Fruit fly (Drosophila melanogaster) whole organism, embryonic: ENCODE results near the gene mnd.
A peak's percentile ranks its signal among the peaks of the same experiment; 100 is the strongest.

Experiments used
- Ada2b ChIP-seq: fragments of 200-800 bp; sonication (Bioruptor generic); IDR thresholded peaks from 2 replicates; pipeline ENCODE4 v1.3.6; 2022; ENCODE audit warnings: missing biosample characterization, missing genetic modification characterization
- Atf-2 ChIP-seq: fragments of 200-800 bp; sonication (Bioruptor generic); optimal IDR thresholded peaks from 2 replicates; lab custom pipeline; 2016; ENCODE audit warnings: missing biosample characterization, missing genetic modification characterization
- B-H2 ChIP-seq: fragments of 200-800 bp; sonication (Bioruptor generic); optimal IDR thresholded peaks from 2 replicates; lab custom pipeline; 2018; ENCODE audit warnings: missing biosample characterization, mild to moderate bottlenecking, missing genetic modification characterization
- CG10274 ChIP-seq: fragments of 200-800 bp; sonication (Bioruptor generic); optimal IDR thresholded peaks from 3 replicates; lab custom pipeline; 2017; ENCODE audit warnings: missing biosample characterization, mild to moderate bottlenecking, missing genetic modification characterization
- CG11560 ChIP-seq: fragments of 200-800 bp; sonication (Bioruptor generic); IDR thresholded peaks from 3 replicates; pipeline ENCODE4 v1.3.6; 2022; ENCODE audit warnings: missing biosample characterization, missing genetic modification characterization
- CG13894 ChIP-seq: fragments of 200-800 bp; sonication (Bioruptor generic); optimal IDR thresholded peaks from 3 replicates; lab custom pipeline; 2018; ENCODE audit warnings: missing biosample characterization, mild to moderate bottlenecking, missing genetic modification characterization, moderate library complexity
- CG17359 ChIP-seq: fragments of 200-800 bp; sonication (Bioruptor generic); optimal IDR thresholded peaks from 3 replicates; lab custom pipeline; 2018; ENCODE audit warnings: missing biosample characterization, mild to moderate bottlenecking, missing genetic modification characterization, moderate library complexity
- CG17361 ChIP-seq: fragments of 200-800 bp; sonication (Bioruptor generic); IDR thresholded peaks from 3 replicates; pipeline ENCODE4 v1.3.6; 2022; ENCODE audit warnings: missing biosample characterization, missing genetic modification characterization
- CG2875 ChIP-seq: fragments of 200-800 bp; sonication (Bioruptor generic); optimal IDR thresholded peaks from 2 replicates; lab custom pipeline; 2017; ENCODE audit warnings: missing biosample characterization, mild to moderate bottlenecking, missing genetic modification characterization, missing genetic modification reagents
- CG30431 ChIP-seq: fragments of 200-800 bp; sonication (Bioruptor generic); optimal IDR thresholded peaks from 2 replicates; lab custom pipeline; 2017; ENCODE audit warnings: missing biosample characterization, missing genetic modification characterization
- CG31441 ChIP-seq: fragments of 200-800 bp; sonication (Bioruptor generic); IDR thresholded peaks from 2 replicates; pipeline ENCODE4 v1.3.6; 2022; ENCODE audit warnings: missing biosample characterization, missing genetic modification characterization
- CG32772 ChIP-seq: fragments of 200-800 bp; sonication (Bioruptor generic); IDR thresholded peaks from 2 replicates; pipeline ENCODE4 v1.3.6; 2022; ENCODE audit warnings: missing biosample characterization, missing genetic modification characterization
- CG4360 ChIP-seq: fragments of 200-800 bp; sonication (Bioruptor generic); IDR thresholded peaks from 2 replicates; pipeline ENCODE4 v1.3.6; 2022; ENCODE audit warnings: missing biosample characterization, missing genetic modification characterization
- CG6813 ChIP-seq: fragments of 200-800 bp; sonication (Bioruptor generic); optimal IDR thresholded peaks from 2 replicates; lab custom pipeline; 2017; ENCODE audit warnings: missing biosample characterization, missing genetic modification characterization, mild to moderate bottlenecking, moderate library complexity, missing genetic modification reagents
- CG7745 ChIP-seq: fragments of 200-800 bp; sonication (Bioruptor generic); optimal IDR thresholded peaks from 2 replicates; lab custom pipeline; 2018; ENCODE audit warnings: missing biosample characterization, mild to moderate bottlenecking, missing genetic modification characterization, moderate library complexity
- CG9727 ChIP-seq: fragments of 200-800 bp; sonication (Bioruptor generic); optimal IDR thresholded peaks from 3 replicates; lab custom pipeline; 2017; ENCODE audit warnings: missing biosample characterization, mild to moderate bottlenecking, missing genetic modification characterization
- CG9817 ChIP-seq: fragments of 200-800 bp; sonication (Bioruptor generic); optimal IDR thresholded peaks from 2 replicates; lab custom pipeline; 2018; ENCODE audit warnings: missing biosample characterization, mild to moderate bottlenecking, missing genetic modification characterization, moderate library complexity
- Ets65A ChIP-seq: fragments of 200-800 bp; sonication (Bioruptor generic); peaks from one replicate; lab custom pipeline; 2016; ENCODE audit warnings: missing biosample characterization, missing genetic modification characterization
- Fer3 ChIP-seq: fragments of 200-800 bp; sonication (Bioruptor generic); optimal IDR thresholded peaks from 2 replicates; lab custom pipeline; 2018; ENCODE audit warnings: missing biosample characterization, mild to moderate bottlenecking, missing genetic modification characterization, moderate library complexity
- HHEX ChIP-seq: fragments of 200-800 bp; sonication (Bioruptor generic); optimal IDR thresholded peaks from 3 replicates; lab custom pipeline; 2017; ENCODE audit warnings: missing biosample characterization, mild to moderate bottlenecking, missing genetic modification characterization, missing genetic modification reagents
- Hr51 ChIP-seq, 2 experiments: fragments of 200-800 bp; sonication (Bioruptor generic); optimal IDR thresholded peaks; 2 replicates in 1 of 2; 3 replicates in 1 of 2; lab custom pipeline; 2016 to 2018; ENCODE audit warnings: missing biosample characterization in 2 of 2, missing genetic modification characterization in 2 of 2, mild to moderate bottlenecking in 1 of 2, moderate library complexity in 1 of 2
- Hr78 ChIP-seq, 2 experiments: fragments of 200-800 bp in 1 of 2; fragments of >200 bp in 1 of 2; sonication (Bioruptor generic) in 1 of 2; optimal IDR thresholded peaks; 2 replicates each; lab custom pipeline; 2017 to 2019; ENCODE audit warnings: missing biosample characterization in 2 of 2, missing genetic modification characterization in 2 of 2, mild to moderate bottlenecking in 1 of 2, moderate library complexity in 1 of 2
- NK7.1 ChIP-seq: fragments of 200-800 bp; sonication (Bioruptor generic); optimal IDR thresholded peaks from 3 replicates; lab custom pipeline; 2016; ENCODE audit warnings: missing biosample characterization, missing genetic modification characterization
- Ravus ChIP-seq: fragments of 200-800 bp; sonication (Bioruptor generic); IDR thresholded peaks from 2 replicates; pipeline ENCODE4 v1.3.6; 2022; ENCODE audit warnings: missing biosample characterization, missing genetic modification characterization
- Sox100B ChIP-seq: fragments of 200-800 bp; sonication (Bioruptor generic); optimal IDR thresholded peaks from 3 replicates; lab custom pipeline; 2018; ENCODE audit warnings: missing biosample characterization, mild to moderate bottlenecking, missing genetic modification characterization
- Sry-β ChIP-seq: fragments of 200-800 bp; sonication (Bioruptor generic); optimal IDR thresholded peaks from 2 replicates; lab custom pipeline; 2018; ENCODE audit warnings: missing biosample characterization, mild to moderate bottlenecking, missing genetic modification characterization, moderate library complexity
- Taf1 ChIP-seq: fragments of 200-800 bp; sonication (Bioruptor generic); IDR thresholded peaks from 2 replicates; pipeline ENCODE4 v1.3.6; 2022; ENCODE audit warnings: missing biosample characterization, missing genetic modification characterization
- Vsx1 ChIP-seq: fragments of 200-800 bp; sonication (Bioruptor generic); optimal IDR thresholded peaks from 2 replicates; lab custom pipeline; 2017; ENCODE audit warnings: missing biosample characterization, mild to moderate bottlenecking, missing genetic modification characterization, missing genetic modification reagents
- aop ChIP-seq: fragments of 200-800 bp; sonication (Bioruptor generic); IDR thresholded peaks from 2 replicates; pipeline ENCODE4 v1.3.6; 2022; ENCODE audit warnings: missing biosample characterization, missing genetic modification characterization
- ato ChIP-seq: fragments of 200-800 bp; sonication (Bioruptor generic); IDR thresholded peaks from 2 replicates; pipeline ENCODE4 v1.3.6; 2022; ENCODE audit warnings: missing biosample characterization, missing genetic modification characterization; ENCODE audit not compliant: partially characterized antibody
- az2 ChIP-seq: fragments of 200-800 bp; sonication (Bioruptor generic); optimal IDR thresholded peaks from 3 replicates; lab custom pipeline; 2016; ENCODE audit warnings: missing biosample characterization, missing genetic modification characterization
- bab2 ChIP-seq: fragments of 200-800 bp; sonication (Bioruptor generic); optimal IDR thresholded peaks from 2 replicates; lab custom pipeline; 2016; ENCODE audit warnings: missing biosample characterization, missing genetic modification characterization
- br ChIP-seq: fragments of >200 bp; optimal IDR thresholded peaks from 2 replicates; lab custom pipeline; 2017
- cg ChIP-seq: fragments of 200-800 bp; sonication (Bioruptor generic); optimal IDR thresholded peaks from 3 replicates; lab custom pipeline; 2019; ENCODE audit warnings: missing biosample characterization, mild to moderate bottlenecking, missing genetic modification characterization, moderate library complexity
- chif ChIP-seq, 2 experiments: fragments of 200-800 bp; sonication (Bioruptor generic); optimal IDR thresholded peaks; 3 replicates each; lab custom pipeline; 2016; ENCODE audit warnings: missing biosample characterization in 2 of 2, missing genetic modification characterization in 2 of 2
- cwo ChIP-seq: fragments of 200-800 bp; sonication (Bioruptor generic); optimal IDR thresholded peaks from 3 replicates; lab custom pipeline; 2017; ENCODE audit warnings: missing biosample characterization, missing genetic modification characterization, mild to moderate bottlenecking, moderate library complexity, missing genetic modification reagents
- en ChIP-seq: fragments of 200-800 bp; sonication (Bioruptor generic); optimal IDR thresholded peaks from 2 replicates; lab custom pipeline; 2016; ENCODE audit warnings: missing biosample characterization, missing genetic modification characterization
- fd64A ChIP-seq: fragments of 200-800 bp; sonication (Bioruptor generic); optimal IDR thresholded peaks from 3 replicates; lab custom pipeline; 2018; ENCODE audit warnings: missing biosample characterization, mild to moderate bottlenecking, missing genetic modification characterization
- gsb ChIP-seq: fragments of 200-800 bp; sonication (Bioruptor generic); IDR thresholded peaks from 2 replicates; pipeline ENCODE4 v1.3.6; 2022; ENCODE audit warnings: missing biosample characterization, missing genetic modification characterization
- hbn ChIP-seq: fragments of 200-800 bp; sonication (Bioruptor generic); IDR thresholded peaks from 2 replicates; pipeline ENCODE4 v1.3.6; 2022; ENCODE audit warnings: missing biosample characterization, missing genetic modification characterization; ENCODE audit not compliant: partially characterized antibody
- lmd ChIP-seq: fragments of 200-800 bp; sonication (Bioruptor generic); IDR thresholded peaks from 2 replicates; pipeline ENCODE4 v1.3.6; 2022; ENCODE audit warnings: missing biosample characterization, missing genetic modification characterization
- lov ChIP-seq, 2 experiments: fragments of 200-800 bp in 1 of 2; fragments of >200 bp in 1 of 2; sonication (Bioruptor generic) in 1 of 2; IDR thresholded peaks in 1 of 2; optimal IDR thresholded peaks in 1 of 2; 2 replicates in 1 of 2; 3 replicates in 1 of 2; pipeline versions ENCODE4 v1.3.6 to Lab custom; 2017 to 2022; ENCODE audit warnings: missing biosample characterization in 1 of 2, missing genetic modification characterization in 1 of 2
- repo ChIP-seq: fragments of 200-800 bp; sonication (Bioruptor generic); optimal IDR thresholded peaks from 2 replicates; lab custom pipeline; 2016; ENCODE audit warnings: missing biosample characterization, missing genetic modification characterization
- run ChIP-seq: fragments of 200-800 bp; sonication (Bioruptor generic); optimal IDR thresholded peaks from 3 replicates; lab custom pipeline; 2018; ENCODE audit warnings: missing biosample characterization, mild to moderate bottlenecking, missing genetic modification characterization
- sisA ChIP-seq: fragments of 200-800 bp; sonication (Bioruptor generic); IDR thresholded peaks from 2 replicates; pipeline ENCODE4 v1.3.6; 2022; ENCODE audit warnings: missing biosample characterization, missing genetic modification characterization
- tio ChIP-seq: fragments of 200-800 bp; sonication (Bioruptor generic); optimal IDR thresholded peaks from 2 replicates; lab custom pipeline; 2017; ENCODE audit warnings: missing biosample characterization, missing genetic modification characterization, inconsistent platforms
- tup ChIP-seq: fragments of 200-800 bp; sonication (Bioruptor generic); optimal IDR thresholded peaks from 2 replicates; lab custom pipeline; 2016; ENCODE audit warnings: missing biosample characterization, mild to moderate bottlenecking, missing genetic modification characterization, moderate library complexity
- wdn ChIP-seq: fragments of 200-800 bp; sonication (Bioruptor generic); IDR thresholded peaks from 2 replicates; pipeline ENCODE4 v1.3.6; 2022; ENCODE audit warnings: missing biosample characterization, missing genetic modification characterization
- zen2 ChIP-seq: fragments of 200-800 bp; sonication (Bioruptor generic); IDR thresholded peaks from 3 replicates; pipeline ENCODE4 v1.3.6; 2022; ENCODE audit warnings: missing biosample characterization, missing genetic modification characterization; ENCODE audit not compliant: partially characterized antibody

The mnd gene

DNA sequence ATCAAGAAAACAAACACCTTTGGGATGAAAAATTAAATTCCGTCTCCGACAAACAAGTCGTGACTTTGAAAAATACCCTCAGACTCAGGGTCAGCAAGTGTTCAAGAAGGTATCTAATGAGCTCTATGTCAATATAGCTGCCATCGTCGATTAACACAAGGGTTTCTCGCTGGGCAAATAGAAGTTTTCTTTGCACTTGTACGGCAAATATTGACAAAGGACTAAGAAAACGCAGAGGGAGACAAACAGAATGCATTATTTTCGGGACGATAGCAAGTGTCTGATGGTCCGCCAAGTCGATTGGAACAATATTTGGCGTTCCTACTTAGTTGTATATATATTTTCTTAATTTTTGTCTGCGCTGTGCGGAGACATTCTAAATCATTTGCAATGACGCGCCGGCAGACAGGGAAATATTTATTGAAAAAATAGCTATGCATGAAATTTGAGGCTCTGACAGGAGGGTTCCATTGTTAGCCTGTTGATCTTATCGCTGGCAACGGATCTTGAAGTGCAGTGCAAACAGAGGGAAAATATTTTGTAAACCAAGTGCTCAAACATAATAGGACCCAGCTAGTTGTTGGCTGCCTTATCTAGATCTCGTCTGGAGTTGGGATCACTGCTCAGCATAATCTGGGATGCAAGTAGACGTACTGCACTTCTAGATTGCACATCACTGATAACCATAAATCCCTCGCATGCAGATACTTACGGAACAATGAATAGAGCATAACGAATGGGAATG, 28.4 kb upstream of the mnd start (continued):
- TF ChIP-seq CG4360 (no peak), bab2 (GFP tag; lab: Kevin White, UChicago) (no peak), hbn (GFP tag; lab: Robert Waterston, UW) (no peak), CG7745 (tag; lab: Kevin White, UChicago) (peak; percentile 85), CG6813 (GFP tag; lab: Kevin White, UChicago) (peak; percentile 87), aop (no peak), CG9817 (tag; lab: Kevin White, UChicago) (no peak), ato (no peak), NK7.1 (peak; percentile 26), cwo (no peak), zen2 (GFP tag; lab: Robert Waterston, UW) (no peak), Atf-2 (GFP tag; lab: Kevin White, UChicago) (peak; percentile 21), CG30431 (GFP tag; lab: Kevin White, UChicago) (no peak), B-H2 (GFP tag; lab: Kevin White, UChicago) (no peak), CG13894 (tag; lab: Kevin White, UChicago) (no peak), Hr78 (GFP tag; optimal IDR thresholded peaks at IDR 0.05; lab: Kevin White, UChicago) (no peak), lmd (GFP tag; lab: Robert Waterston, UW) (no peak), Hr51 (GFP tag; optimal IDR thresholded peaks at IDR 0.05; lab: Kevin White, UChicago) (peak in 1 of 2 experiments; percentile 35), Ets65A (peak; percentile 48), tio (GFP tag; lab: Kevin White, UChicago) (peak; percentile 24), CG11560 (tag; lab: Robert Waterston, UW) (no peak), CG17359 (tag; lab: Kevin White, UChicago) (no peak), lov (optimal IDR thresholded peaks at IDR 0.05; lab: Kevin White, UChicago) (no peak), lov (GFP tag; IDR thresholded peaks at IDR 0.05; lab: Robert Waterston, UW) (0 out of 3 replicates have a peak, but pooled peaks have one; percentile 7), fd64A (GFP tag; lab: Kevin White, UChicago) (no peak), br (no peak), CG17361 (GFP tag; lab: Robert Waterston, UW) (peak; percentile 42; the same call in 2 of the 3 replicates), repo (GFP tag; lab: Kevin White, UChicago) (no peak), CG2875 (peak; percentile 51), run (tag; lab: Kevin White, UChicago) (no peak), Ravus (no peak), sisA (GFP tag; lab: Robert Waterston, UW) (no peak), Vsx1 (peak; percentile 54), CG32772 (GFP tag; lab: Robert Waterston, UW) (no peak), CG31441 (GFP tag; lab: Robert Waterston, UW) (peak; percentile 52), HHEX (no peak), gsb (GFP tag; lab: Robert Waterston, UW) (no peak), CG10274 (GFP tag; lab: Kevin White, UChicago) (no peak), Ada2b (GFP tag; lab: Robert Waterston, UW) (no peak), wdn (GFP tag; lab: Robert Waterston, UW) (no peak), chif (GFP tag; optimal IDR thresholded peaks at IDR 0.05; lab: Kevin White, UChicago) (peak; percentile 28 to 56), cg (no peak), Taf1 (GFP tag; lab: Robert Waterston, UW) (no peak), en (GFP tag; lab: Kevin White, UChicago) (peak; percentile 3), Sry-β (GFP tag; lab: Kevin White, UChicago) (no peak), tup (GFP tag; lab: Kevin White, UChicago) (peak; percentile 42), Fer3 (tag; lab: Kevin White, UChicago) (no peak), CG9727 (GFP tag; lab: Kevin White, UChicago) (peak; percentile 90), Sox100B (GFP tag; lab: Kevin White, UChicago) (no peak), az2 (no peak)
